Comparison of ENCODE assay signal across 1 fruit fly cellular context in the genomic region with DNA sequence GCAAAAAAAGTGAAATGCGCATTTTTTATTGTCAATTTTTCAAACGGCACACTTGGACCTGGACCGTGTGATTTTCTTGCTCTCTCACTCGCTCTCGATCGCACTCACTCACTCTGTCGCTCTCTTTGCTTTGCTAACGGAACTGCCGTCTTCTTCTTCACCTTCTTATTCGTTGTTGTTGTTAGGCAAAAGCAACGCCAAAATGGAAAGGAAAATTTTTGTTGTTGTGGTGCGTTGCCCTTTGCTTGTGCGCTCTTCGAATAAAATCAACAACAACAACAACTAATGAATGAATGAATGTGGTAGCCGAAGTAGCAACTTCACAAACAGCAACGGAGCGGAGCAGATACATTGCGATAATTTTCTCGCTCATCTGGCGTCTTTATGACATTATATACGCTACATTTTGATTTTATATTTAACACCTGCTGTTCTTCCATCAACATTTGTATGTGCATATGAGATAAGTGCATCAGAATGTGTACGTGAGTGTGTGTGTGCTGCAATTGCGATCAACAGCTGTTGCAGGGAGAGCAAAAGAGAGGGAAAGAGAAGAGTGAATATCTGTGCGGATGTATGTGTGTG.
TF ChIP-seq lines count a peak whose summit lies in the region.

No protein-coding gene starts in this region.

TF ChIP-seq in whole organism, embryonic, 481 proteins besides CTCF, POLR2A, EP300 and RAD21 (continued from another document and continues in another):
- TF ChIP-seq kah (GFP tag; optimal IDR thresholded peaks at IDR 0.05; lab: Kevin White, UChicago) (peak; percentile 36), CG18262 (tag; optimal IDR thresholded peaks at IDR 0.05; lab: Kevin White, UChicago) (no peak), CG13424 (tag; optimal IDR thresholded peaks at IDR 0.05; lab: Kevin White, UChicago) (no peak), Vsx1 (GFP tag; optimal IDR thresholded peaks at IDR 0.05; lab: Kevin White, UChicago) (no peak), scrt (GFP tag; optimal IDR thresholded peaks at IDR 0.05; lab: Kevin White, UChicago) (no peak), sens (GFP tag; lab: Kevin White, UChicago) (peak; percentile 28), stwl (tag; optimal IDR thresholded peaks at IDR 0.05; lab: Kevin White, UChicago) (no peak), cato (GFP tag; optimal IDR thresholded peaks at IDR 0.05; lab: Kevin White, UChicago; ENCODE audit: borderline replicate concordance) (no peak), cwo (GFP tag; optimal IDR thresholded peaks at IDR 0.05; lab: Kevin White, UChicago) (no peak), CG17361 (GFP tag; IDR thresholded peaks at IDR 0.05; lab: Robert Waterston, UW) (no peak), CG4282 (GFP tag; optimal IDR thresholded peaks at IDR 0.05; lab: Kevin White, UChicago) (no peak), CG17912 (GFP tag; optimal IDR thresholded peaks at IDR 0.05; lab: Kevin White, UChicago) (no peak), zen (tag; optimal IDR thresholded peaks at IDR 0.05; lab: Kevin White, UChicago) (peak; percentile 34), CkIIα-i1 (GFP tag; IDR thresholded peaks at IDR 0.05; lab: Robert Waterston, UW) (no peak), E2f1 (GFP tag; IDR thresholded peaks at IDR 0.05; lab: Robert Waterston, UW) (no peak), CG13287 (GFP tag; IDR thresholded peaks at IDR 0.05; lab: Robert Waterston, UW; ENCODE audit: partially characterized antibody) (no peak; the same call in 1 of the 2 replicates), CG8944 (GFP tag; optimal IDR thresholded peaks at IDR 0.05; lab: Kevin White, UChicago) (no peak), CG2199 (GFP tag; IDR thresholded peaks at IDR 0.05; lab: Robert Waterston, UW) (0 out of 3 replicates have a peak, but pooled peaks have one; percentile 9), Hsf (GFP tag; optimal IDR thresholded peaks at IDR 0.05; lab: Kevin White, UChicago) (no peak), abd-A (tag; optimal IDR thresholded peaks at IDR 0.05; lab: Kevin White, UChicago) (no peak), Bdp1 (GFP tag; optimal IDR thresholded peaks at IDR 0.05; lab: Kevin White, UChicago) (no peak), CG8388 (GFP tag; optimal IDR thresholded peaks at IDR 0.05; lab: Kevin White, UChicago) (no peak), CG31224 (GFP tag; IDR thresholded peaks at IDR 0.05; lab: Robert Waterston, UW) (no peak), Scr (GFP tag; IDR thresholded peaks at IDR 0.05; lab: Robert Waterston, UW; ENCODE audit: partially characterized antibody) (no peak), CG13775 (GFP tag; optimal IDR thresholded peaks at IDR 0.05; lab: Kevin White, UChicago) (no peak), CG15479 (GFP tag; optimal IDR thresholded peaks at IDR 0.05; lab: Kevin White, UChicago) (peak; percentile 93), zen2 (GFP tag; IDR thresholded peaks at IDR 0.05; lab: Robert Waterston, UW; ENCODE audit: partially characterized antibody) (no peak), Meics (GFP tag; optimal IDR thresholded peaks at IDR 0.05; lab: Kevin White, UChicago) (no peak), Sox100B (GFP tag; optimal IDR thresholded peaks at IDR 0.05; lab: Kevin White, UChicago) (no peak), twi (tag; optimal IDR thresholded peaks at IDR 0.05; lab: Kevin White, UChicago) (peak; percentile 75), CG8924 (tag; optimal IDR thresholded peaks at IDR 0.05; lab: Kevin White, UChicago) (peak; percentile 45), schlank (tag; optimal IDR thresholded peaks at IDR 0.05; lab: Kevin White, UChicago) (no peak), sug (tag; optimal IDR thresholded peaks at IDR 0.05; lab: Kevin White, UChicago) (no peak), CG34224 (GFP tag; IDR thresholded peaks at IDR 0.05; lab: Robert Waterston, UW; ENCODE audit: partially characterized antibody) (peak; percentile 45; the same call in 2 of the 3 replicates), Adf1 (GFP tag; IDR thresholded peaks at IDR 0.05; lab: Robert Waterston, UW) (no peak), CG6854 (GFP tag; optimal IDR thresholded peaks at IDR 0.05; lab: Kevin White, UChicago) (no peak), Lhr (GFP tag; optimal IDR thresholded peaks at IDR 0.05; lab: Kevin White, UChicago) (no peak), HLHmδ (GFP tag; optimal IDR thresholded peaks at IDR 0.05; lab: Kevin White, UChicago) (no peak), al (GFP tag; IDR thresholded peaks at IDR 0.05; lab: Robert Waterston, UW) (no peak), CG4707 (GFP tag; optimal IDR thresholded peaks at IDR 0.05; lab: Kevin White, UChicago) (no peak), Blimp-1 (GFP tag; optimal IDR thresholded peaks at IDR 0.05; lab: Kevin White, UChicago) (peak; percentile 53), lilli (GFP tag; optimal IDR thresholded peaks at IDR 0.05; lab: Kevin White, UChicago) (no peak), CG14050 (GFP tag; IDR thresholded peaks at IDR 0.05; lab: Robert Waterston, UW) (no peak), Poxn (GFP tag; IDR thresholded peaks at IDR 0.05; lab: Robert Waterston, UW) (no peak), danr (GFP tag; IDR thresholded peaks at IDR 0.05; lab: Robert Waterston, UW) (no peak), CG12391 (tag; optimal IDR thresholded peaks at IDR 0.05; lab: Kevin White, UChicago) (no peak), Rfx (GFP tag; IDR thresholded peaks at IDR 0.05; lab: Robert Waterston, UW) (no peak), esg (GFP tag; conservative IDR thresholded peaks at IDR 0.05; lab: Robert Waterston, UW) (no peak), hbn (GFP tag; IDR thresholded peaks at IDR 0.05; lab: Robert Waterston, UW; ENCODE audit: partially characterized antibody) (no peak), cg (GFP tag; optimal IDR thresholded peaks at IDR 0.05; lab: Kevin White, UChicago) (peak; percentile 84), jing (GFP tag; optimal IDR thresholded peaks at IDR 0.05; lab: Kevin White, UChicago) (no peak), sob (GFP tag; IDR thresholded peaks at IDR 0.05; lab: Robert Waterston, UW) (no peak), CG13123 (GFP tag; optimal IDR thresholded peaks at IDR 0.05; lab: Kevin White, UChicago) (no peak), CG30020 (tag; optimal IDR thresholded peaks at IDR 0.05; lab: Kevin White, UChicago) (no peak), insv (GFP tag; optimal IDR thresholded peaks at IDR 0.05; lab: Kevin White, UChicago) (peak in 1 of 2 experiments; percentile 8), Trl (optimal IDR thresholded peaks at IDR 0.05; lab: Kevin White, UChicago) (peak; percentile 70 to 86), Trl (GFP tag; optimal IDR thresholded peaks at IDR 0.05; lab: Kevin White, UChicago) (no peak), mam (GFP tag; optimal IDR thresholded peaks at IDR 0.05; lab: Kevin White, UChicago) (no peak), chinmo (GFP tag; IDR thresholded peaks at IDR 0.05; lab: Robert Waterston, UW; ENCODE audit: partially characterized antibody) (peak; percentile 87; the same call in 2 of the 4 replicates), NfI (GFP tag; optimal IDR thresholded peaks at IDR 0.05; lab: Kevin White, UChicago) (no peak), Med (GFP tag; lab: Kevin White, UChicago) (peak; percentile 72), bab2 (GFP tag; optimal IDR thresholded peaks at IDR 0.05; lab: Kevin White, UChicago) (no peak), CG12219 (GFP tag; optimal IDR thresholded peaks at IDR 0.05; lab: Kevin White, UChicago) (no peak), wor (GFP tag; IDR thresholded peaks at IDR 0.05; lab: Robert Waterston, UW) (no peak), ems (GFP tag; optimal IDR thresholded peaks at IDR 0.05; lab: Kevin White, UChicago) (no peak), CG10979 (tag; optimal IDR thresholded peaks at IDR 0.05; lab: Kevin White, UChicago) (no peak), Fer3 (tag; optimal IDR thresholded peaks at IDR 0.05; lab: Kevin White, UChicago) (no peak), pros (GFP tag; optimal IDR thresholded peaks at IDR 0.05; lab: Kevin White, UChicago) (peak; percentile 88), Ets65A (GFP tag; lab: Kevin White, UChicago) (no peak), CG4360 (GFP tag; IDR thresholded peaks at IDR 0.05; lab: Robert Waterston, UW) (peak; percentile 99), CG7357 (GFP tag; IDR thresholded peaks at IDR 0.05; lab: Robert Waterston, UW) (no peak), rib (GFP tag; IDR thresholded peaks at IDR 0.05; lab: Robert Waterston, UW) (peak; percentile 42; the same call in 1 of the 2 replicates), Oli (tag; optimal IDR thresholded peaks at IDR 0.05; lab: Kevin White, UChicago) (no peak), crp (GFP tag; optimal IDR thresholded peaks at IDR 0.05; lab: Kevin White, UChicago) (peak in 1 of 2 experiments; percentile 31), CG10431 (GFP tag; optimal IDR thresholded peaks at IDR 0.05; lab: Kevin White, UChicago) (no peak), dmrt11E (tag; optimal IDR thresholded peaks at IDR 0.05; lab: Kevin White, UChicago) (no peak), CG10654 (GFP tag; optimal IDR thresholded peaks at IDR 0.05; lab: Kevin White, UChicago) (no peak), so (GFP tag; IDR thresholded peaks at IDR 0.05; lab: Robert Waterston, UW) (no peak), ftz-f1 (GFP tag; optimal IDR thresholded peaks at IDR 0.05; lab: Kevin White, UChicago) (no peak), tna (GFP tag; IDR thresholded peaks at IDR 0.05; lab: Robert Waterston, UW; ENCODE audit: partially characterized antibody) (no peak), CoRest (tag; optimal IDR thresholded peaks at IDR 0.05; lab: Kevin White, UChicago) (no peak), CG32767 (GFP tag; IDR thresholded peaks at IDR 0.05; lab: Robert Waterston, UW) (no peak), CG10565 (GFP tag; optimal IDR thresholded peaks at IDR 0.05; lab: Kevin White, UChicago) (no peak), fd96Cb (tag; optimal IDR thresholded peaks at IDR 0.05; lab: Kevin White, UChicago) (no peak), gt (GFP tag; IDR thresholded peaks at IDR 0.05; lab: Robert Waterston, UW) (no peak), CG8359 (GFP tag; optimal IDR thresholded peaks at IDR 0.05; lab: Kevin White, UChicago; ENCODE audit: borderline replicate concordance) (no peak), vfl (GFP tag; optimal IDR thresholded peaks at IDR 0.05; lab: Kevin White, UChicago) (no peak), jumu (GFP tag; optimal IDR thresholded peaks at IDR 0.05; lab: Kevin White, UChicago) (no peak), bbx (GFP tag; IDR thresholded peaks at IDR 0.05; lab: Robert Waterston, UW; ENCODE audit: partially characterized antibody) (no peak), CG12071 (GFP tag; optimal IDR thresholded peaks at IDR 0.05; lab: Kevin White, UChicago) (no peak), trem (tag; optimal IDR thresholded peaks at IDR 0.05; lab: Kevin White, UChicago) (peak; percentile 54), ac (GFP tag; optimal IDR thresholded peaks at IDR 0.05; lab: Kevin White, UChicago) (peak; percentile 63), HLH3B (GFP tag; IDR thresholded peaks at IDR 0.05; lab: Robert Waterston, UW) (no peak), CG9932 (GFP tag; IDR thresholded peaks at IDR 0.05; lab: Robert Waterston, UW) (no peak), nau (GFP tag; optimal IDR thresholded peaks at IDR 0.05; lab: Kevin White, UChicago) (peak; percentile 24), ato (GFP tag; IDR thresholded peaks at IDR 0.05; lab: Robert Waterston, UW; ENCODE audit: partially characterized antibody) (no peak), D19A (tag; optimal IDR thresholded peaks at IDR 0.05; lab: Kevin White, UChicago) (peak; percentile 45), jigr1 (GFP tag; IDR thresholded peaks at IDR 0.05; lab: Robert Waterston, UW) (no peak), CG1024 (GFP tag; IDR thresholded peaks at IDR 0.05; lab: Robert Waterston, UW) (no peak), lola (GFP tag; optimal IDR thresholded peaks at IDR 0.05; lab: Kevin White, UChicago) (no peak), CG3281 (GFP tag; optimal IDR thresholded peaks at IDR 0.05; lab: Kevin White, UChicago) (no peak), run (tag; optimal IDR thresholded peaks at IDR 0.05; lab: Kevin White, UChicago) (no peak), tll (GFP tag; optimal IDR thresholded peaks at IDR 0.05; lab: Kevin White, UChicago) (peak in 1 of 2 experiments; percentile 86), CG11085 (GFP tag; IDR thresholded peaks at IDR 0.05; lab: Robert Waterston, UW) (no peak), ci (GFP tag; IDR thresholded peaks at IDR 0.05; lab: Robert Waterston, UW) (no peak), tup (GFP tag; optimal IDR thresholded peaks at IDR 0.05; lab: Kevin White, UChicago) (no peak), corto (GFP tag; optimal IDR thresholded peaks at IDR 0.05; lab: Kevin White, UChicago) (no peak), dmrt99B (tag; optimal IDR thresholded peaks at IDR 0.05; lab: Kevin White, UChicago) (no peak), crol (GFP tag; IDR thresholded peaks at IDR 0.05; lab: Robert Waterston, UW) (no peak), ara (GFP tag; IDR thresholded peaks at IDR 0.05; lab: Robert Waterston, UW) (no peak), CG6175 (GFP tag; IDR thresholded peaks at IDR 0.05; lab: Robert Waterston, UW) (no peak), chm (GFP tag; IDR thresholded peaks at IDR 0.05; lab: Robert Waterston, UW) (0 out of 2 replicates have a peak, but pooled peaks have one; percentile 14), Nf-YB (GFP tag; optimal IDR thresholded peaks at IDR 0.05; lab: Kevin White, UChicago) (no peak), usp (GFP tag; optimal IDR thresholded peaks at IDR 0.05; lab: Kevin White, UChicago) (no peak), CG3163 (GFP tag; optimal IDR thresholded peaks at IDR 0.05; lab: Kevin White, UChicago) (peak; percentile 64), bsh (GFP tag; optimal IDR thresholded peaks at IDR 0.05; lab: Kevin White, UChicago) (no peak), aop (GFP tag; IDR thresholded peaks at IDR 0.05; lab: Robert Waterston, UW) (no peak), CG16815 (GFP tag; optimal IDR thresholded peaks at IDR 0.05; lab: Kevin White, UChicago) (no peak), C15 (GFP tag; IDR thresholded peaks at IDR 0.05; lab: Robert Waterston, UW) (no peak), sr (GFP tag; IDR thresholded peaks at IDR 0.05; lab: Robert Waterston, UW) (no peak), E2f2 (GFP tag; IDR thresholded peaks at IDR 0.05; lab: Robert Waterston, UW) (no peak), Bteb2 (GFP tag; optimal IDR thresholded peaks at IDR 0.05; lab: Kevin White, UChicago) (no peak), lbe (GFP tag; optimal IDR thresholded peaks at IDR 0.05; lab: Kevin White, UChicago) (peak; percentile 52), CG14014 (GFP tag; IDR thresholded peaks at IDR 0.05; lab: Robert Waterston, UW) (no peak), CG12769 (tag; optimal IDR thresholded peaks at IDR 0.05; lab: Kevin White, UChicago) (peak; percentile 34), CG6813 (GFP tag; optimal IDR thresholded peaks at IDR 0.05; lab: Kevin White, UChicago) (no peak), CG2889 (GFP tag; IDR thresholded peaks at IDR 0.05; lab: Robert Waterston, UW) (no peak), unpg (GFP tag; optimal IDR thresholded peaks at IDR 0.05; lab: Kevin White, UChicago) (no peak), klu (GFP tag; IDR thresholded peaks at IDR 0.05; lab: Robert Waterston, UW) (no peak), h (optimal IDR thresholded peaks at IDR 0.05; lab: Kevin White, UChicago) (no peak)
